Worm (Caenorhabditis elegans) whole organism, young adult: ENCODE measurements around the gene T07A5.1.
A peak's percentile ranks its signal among the peaks of the same experiment; 100 is the strongest.

Experiments used
- C06A6.2 ChIP-seq: fragments of 200-800 bp; sonication (Bioruptor generic); conservative IDR thresholded peaks from 2 replicates; pipeline ENCODE4 v1.3.6; 2022; ENCODE audit warnings: missing genetic modification characterization, missing compliant biosample characterization
- F23B12.7 ChIP-seq: sonication (generic microtip); optimal IDR thresholded peaks from 2 replicates; lab custom pipeline; 2017; ENCODE audit warnings: missing genetic modification characterization, mild to moderate bottlenecking, missing compliant biosample characterization, antibody characterized with exemption, moderate library complexity; ENCODE audit not compliant: insufficient read depth
- F33H1.4 ChIP-seq: fragments of 200-800 bp; sonication (Bioruptor generic); IDR thresholded peaks from 2 replicates; pipeline ENCODE4 v1.3.6; 2022; ENCODE audit warnings: missing genetic modification reagents, missing genetic modification characterization, missing compliant biosample characterization
- F55B11.4 ChIP-seq: sonication (generic microtip); optimal IDR thresholded peaks from 2 replicates; lab custom pipeline; 2016; ENCODE audit warnings: missing compliant biosample characterization, missing genetic modification characterization, borderline replicate concordance; ENCODE audit not compliant: insufficient read depth
- F57C9.4 ChIP-seq: sonication (generic microtip); optimal IDR thresholded peaks from 2 replicates; lab custom pipeline; 2017; ENCODE audit warnings: mild to moderate bottlenecking, missing genetic modification characterization, missing compliant biosample characterization
- K11D2.4 ChIP-seq: fragments of 200-800 bp; sonication (Bioruptor generic); IDR thresholded peaks from 2 replicates; pipeline ENCODE4 v1.3.6; 2022; ENCODE audit warnings: missing genetic modification reagents, missing genetic modification characterization, missing compliant biosample characterization
- T07F8.4 ChIP-seq: sonication (generic microtip); optimal IDR thresholded peaks from 2 replicates; lab custom pipeline; 2016; ENCODE audit warnings: mild to moderate bottlenecking, missing genetic modification characterization, moderate library complexity, missing compliant biosample characterization
- T26A5.8 ChIP-seq: sonication (generic microtip); optimal IDR thresholded peaks from 2 replicates; lab custom pipeline; 2016; ENCODE audit warnings: missing genetic modification characterization, missing compliant biosample characterization
- Y53F4B.3 ChIP-seq: fragments of 200-800 bp; sonication (Bioruptor generic); IDR thresholded peaks from 2 replicates; pipeline ENCODE4 v1.3.6; 2022; ENCODE audit warnings: missing genetic modification reagents, missing genetic modification characterization, missing compliant biosample characterization
- Y67H2A.10 ChIP-seq: fragments of 200-800 bp; sonication (Bioruptor generic); conservative IDR thresholded peaks from 2 replicates; pipeline ENCODE4 v1.3.6; 2022; ENCODE audit warnings: missing genetic modification reagents, missing genetic modification characterization, missing compliant biosample characterization
- Y95B8A.8 ChIP-seq: fragments of 200-800 bp; sonication (Bioruptor generic); IDR thresholded peaks from 2 replicates; pipeline ENCODE4 v1.3.6; 2022; ENCODE audit warnings: missing genetic modification reagents, missing genetic modification characterization, missing compliant biosample characterization
- ZK185.1 ChIP-seq: sonication (generic microtip); optimal IDR thresholded peaks from 2 replicates; lab custom pipeline; 2016; ENCODE audit warnings: mild to moderate bottlenecking, missing genetic modification characterization, missing compliant biosample characterization; ENCODE audit not compliant: poor library complexity, severe bottlenecking
- ama-1 ChIP-seq, 3 experiments: fragments of 150-350 bp in 1 of 3; sonication (generic microtip) in 2 of 3; optimal IDR thresholded peaks; 2 replicates each; lab custom pipeline; 2014 to 2018; ENCODE audit warnings: missing biosample characterization in 2 of 3, missing genetic modification characterization in 2 of 3, missing genetic modification reagents in 2 of 3
- atf-7 ChIP-seq: sonication (generic microtip); optimal IDR thresholded peaks from 2 replicates; lab custom pipeline; 2017; ENCODE audit warnings: mild to moderate bottlenecking, missing genetic modification characterization, missing compliant biosample characterization
- attf-5 ChIP-seq: fragments of 200-800 bp; sonication (Bioruptor generic); optimal IDR thresholded peaks from 2 replicates; lab custom pipeline; 2018; ENCODE audit warnings: mild to moderate bottlenecking, missing genetic modification characterization, missing compliant biosample characterization
- bed-2 ChIP-seq: fragments of 200-800 bp; sonication (Bioruptor generic); IDR thresholded peaks from 2 replicates; pipeline ENCODE4 v1.3.6; 2022; ENCODE audit warnings: missing genetic modification reagents, missing genetic modification characterization, missing compliant biosample characterization
- ccch-3 ChIP-seq: fragments of 200-800 bp; sonication (Bioruptor generic); optimal IDR thresholded peaks from 2 replicates; lab custom pipeline; 2018; ENCODE audit warnings: mild to moderate bottlenecking, missing genetic modification characterization, missing compliant biosample characterization
- cebp-2 ChIP-seq: fragments of 200-800 bp; sonication (Bioruptor generic); IDR thresholded peaks from 2 replicates; pipeline ENCODE4 v1.3.6; 2022; ENCODE audit warnings: missing genetic modification characterization, missing compliant biosample characterization
- ceh-58 ChIP-seq: fragments of 200-800 bp; sonication (Bioruptor generic); IDR thresholded peaks from 2 replicates; pipeline ENCODE4 v1.3.6; 2022; ENCODE audit warnings: missing genetic modification characterization, missing compliant biosample characterization
- ceh-91 ChIP-seq: fragments of 200-800 bp; sonication (Bioruptor generic); IDR thresholded peaks from 2 replicates; pipeline ENCODE4 v1.3.6; 2022; ENCODE audit warnings: missing genetic modification reagents, missing genetic modification characterization, missing compliant biosample characterization
- chd-7 ChIP-seq: sonication (generic microtip); optimal IDR thresholded peaks from 2 replicates; lab custom pipeline; 2016; ENCODE audit warnings: mild to moderate bottlenecking, missing genetic modification characterization, moderate library complexity, missing compliant biosample characterization
- die-1 ChIP-seq: sonication (generic microtip); optimal IDR thresholded peaks from 2 replicates; lab custom pipeline; 2016; ENCODE audit warnings: missing genotype, mild to moderate bottlenecking, missing genetic modification characterization, missing compliant biosample characterization
- egl-18 ChIP-seq: fragments of 200-800 bp; sonication (Bioruptor generic); IDR thresholded peaks from 2 replicates; pipeline ENCODE4 v1.3.6; 2022; ENCODE audit warnings: missing genetic modification reagents, missing genetic modification characterization, missing compliant biosample characterization
- fkh-3 ChIP-seq: sonication (generic microtip); optimal IDR thresholded peaks from 2 replicates; lab custom pipeline; 2016; ENCODE audit warnings: mild to moderate bottlenecking, missing genetic modification characterization, missing compliant biosample characterization
- hsf-1 ChIP-seq: fragments of 200-800 bp; sonication (Bioruptor generic); IDR thresholded peaks from 2 replicates; pipeline ENCODE4 v1.3.6; 2022; ENCODE audit warnings: missing genetic modification reagents, missing genetic modification characterization, missing compliant biosample characterization
- lag-1 ChIP-seq: fragments of 200-800 bp; sonication (Bioruptor generic); IDR thresholded peaks from 2 replicates; pipeline ENCODE4 v1.3.6; 2022; ENCODE audit warnings: missing genetic modification reagents, missing genetic modification characterization, missing compliant biosample characterization
- let-526 ChIP-seq: fragments of 200-800 bp; sonication (Bioruptor generic); IDR thresholded peaks from 2 replicates; pipeline ENCODE4 v1.3.6; 2022; ENCODE audit warnings: missing genetic modification reagents, missing genetic modification characterization, missing compliant biosample characterization
- lin-35 ChIP-seq, 3 experiments: fragments of 150-350 bp in 2 of 3; sonication (generic microtip) in 1 of 3; optimal IDR thresholded peaks; 2 replicates each; lab custom pipeline; 2014 to 2018; ENCODE audit warnings: missing biosample characterization in 3 of 3, missing genetic modification characterization in 3 of 3, missing genetic modification reagents in 3 of 3
- lin-40 ChIP-seq: sonication (generic microtip); optimal IDR thresholded peaks from 2 replicates; lab custom pipeline; 2016; ENCODE audit warnings: missing genetic modification characterization, mild to moderate bottlenecking, missing compliant biosample characterization, missing genotype, missing genetic modification reagents
- lsl-1 ChIP-seq: fragments of 200-800 bp; sonication (Bioruptor generic); optimal IDR thresholded peaks from 2 replicates; lab custom pipeline; 2018; ENCODE audit warnings: mild to moderate bottlenecking, missing genetic modification characterization, moderate library complexity, missing compliant biosample characterization
- madf-10 ChIP-seq: sonication (generic microtip); optimal IDR thresholded peaks from 2 replicates; lab custom pipeline; 2016; ENCODE audit warnings: mild to moderate bottlenecking, missing genetic modification characterization, missing compliant biosample characterization
- madf-3 ChIP-seq: fragments of 200-800 bp; sonication (Bioruptor generic); IDR thresholded peaks from 2 replicates; pipeline ENCODE4 v1.3.6; 2022; ENCODE audit warnings: missing genetic modification reagents, missing genetic modification characterization, missing compliant biosample characterization
- madf-6 ChIP-seq: fragments of 200-800 bp; sonication (Bioruptor generic); IDR thresholded peaks from 2 replicates; pipeline ENCODE4 v1.3.6; 2022; ENCODE audit warnings: missing genetic modification reagents, missing genetic modification characterization, missing compliant biosample characterization
- mel-28 ChIP-seq: sonication (generic microtip); optimal IDR thresholded peaks from 2 replicates; lab custom pipeline; 2016; ENCODE audit warnings: borderline replicate concordance, mild to moderate bottlenecking, missing genetic modification characterization, missing compliant biosample characterization
- mes-4 ChIP-seq: sonication (generic microtip); optimal IDR thresholded peaks from 2 replicates; lab custom pipeline; 2016; ENCODE audit warnings: missing genotype, missing genetic modification characterization, missing compliant biosample characterization
- mxl-1 ChIP-seq: sonication (generic microtip); optimal IDR thresholded peaks from 2 replicates; lab custom pipeline; 2016; ENCODE audit warnings: missing genetic modification characterization, missing compliant biosample characterization
- nhr-120 ChIP-seq: fragments of 200-800 bp; sonication (Bioruptor generic); IDR thresholded peaks from 2 replicates; pipeline ENCODE4 v1.3.6; 2022; ENCODE audit warnings: missing genetic modification characterization, missing compliant biosample characterization
- nhr-179 ChIP-seq: sonication (generic microtip); optimal IDR thresholded peaks from 2 replicates; lab custom pipeline; 2016; ENCODE audit warnings: mild to moderate bottlenecking, missing genetic modification characterization, missing compliant biosample characterization
- nhr-80 ChIP-seq: sonication (generic microtip); optimal IDR thresholded peaks from 2 replicates; lab custom pipeline; 2016; ENCODE audit warnings: missing genetic modification characterization, missing compliant biosample characterization
- nhr-90 ChIP-seq: sonication (generic microtip); optimal IDR thresholded peaks from 2 replicates; lab custom pipeline; 2016; ENCODE audit warnings: missing genotype, mild to moderate bottlenecking, missing genetic modification characterization, missing compliant biosample characterization
- sdz-38 ChIP-seq: sonication (generic microtip); optimal IDR thresholded peaks from 2 replicates; lab custom pipeline; 2016; ENCODE audit warnings: missing genotype, missing genetic modification characterization, missing compliant biosample characterization
- sea-2 ChIP-seq: fragments of 200-800 bp; sonication (Bioruptor generic); IDR thresholded peaks from 2 replicates; pipeline ENCODE4 v1.3.6; 2022; ENCODE audit warnings: missing genetic modification characterization, missing compliant biosample characterization
- snpc-3.4 ChIP-seq: sonication (generic microtip); optimal IDR thresholded peaks from 2 replicates; lab custom pipeline; 2017; ENCODE audit warnings: missing genetic modification characterization, mild to moderate bottlenecking, missing compliant biosample characterization, antibody characterized with exemption, moderate library complexity, missing genotype, missing genetic modification reagents
- sptf-2 ChIP-seq: fragments of 200-800 bp; sonication (Bioruptor generic); optimal IDR thresholded peaks from 2 replicates; lab custom pipeline; 2018; ENCODE audit warnings: mild to moderate bottlenecking, missing genetic modification characterization, missing compliant biosample characterization
- tbp1 ChIP-seq: fragments of 200-800 bp; sonication (Bioruptor generic); optimal IDR thresholded peaks from 2 replicates; lab custom pipeline; 2018; ENCODE audit warnings: mild to moderate bottlenecking, missing genetic modification characterization, missing compliant biosample characterization
- tlf-1 ChIP-seq: fragments of 200-800 bp; sonication (Bioruptor generic); optimal IDR thresholded peaks from 2 replicates; lab custom pipeline; 2018; ENCODE audit warnings: mild to moderate bottlenecking, missing genetic modification characterization, missing compliant biosample characterization
- zfh-2 ChIP-seq: fragments of 200-800 bp; sonication (Bioruptor generic); conservative IDR thresholded peaks from 2 replicates; pipeline ENCODE4 v1.3.6; 2022; ENCODE audit warnings: missing genetic modification reagents, missing genetic modification characterization, missing compliant biosample characterization
- zim-3 ChIP-seq: sonication (generic microtip); optimal IDR thresholded peaks from 2 replicates; lab custom pipeline; 2017; ENCODE audit warnings: mild to moderate bottlenecking, missing genetic modification characterization, moderate library complexity, missing compliant biosample characterization
- ztf-26 ChIP-seq: sonication (generic microtip); optimal IDR thresholded peaks from 2 replicates; lab custom pipeline; 2017; ENCODE audit warnings: missing genetic modification characterization, missing compliant biosample characterization

Gene T07A5.1

DNA sequence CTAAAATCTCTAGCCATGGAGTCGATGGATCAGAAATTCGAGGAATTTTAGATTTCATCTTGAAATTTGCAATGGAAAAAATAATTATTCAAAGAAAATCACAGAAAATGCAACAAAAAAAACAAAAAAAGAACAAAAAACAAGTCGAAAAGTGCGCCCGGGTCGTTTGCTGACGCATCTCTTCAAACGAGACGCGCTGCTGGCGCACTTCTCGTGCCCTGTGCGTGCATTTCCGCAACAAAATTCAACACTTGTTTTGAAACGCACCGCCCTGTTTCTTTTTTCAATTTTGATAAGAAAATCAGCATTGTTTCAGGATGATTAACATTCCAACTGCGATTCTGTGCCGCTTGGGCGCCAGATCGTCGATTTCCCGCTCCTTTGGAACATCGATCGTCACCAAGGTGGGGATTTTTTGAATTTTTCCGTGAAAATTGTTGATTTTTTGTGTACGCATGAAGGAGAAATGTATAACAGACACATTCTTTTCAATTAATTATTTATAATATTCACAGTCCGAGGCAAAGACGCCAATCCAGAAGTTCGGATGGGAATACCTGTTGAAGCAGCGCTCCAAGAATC, 28.1 kb upstream of the T07A5.1 start, which contains the start of the genes jmjd-4 and mev-1 (continued):
- TF ChIP-seq F57C9.4 (tag; lab: Kevin White, UChicago) (no peak), T07F8.4 (tag; lab: Kevin White, UChicago) (no peak), ama-1 (optimal IDR thresholded peaks at IDR 0.05; lab: Kevin White, UChicago) (no peak), ama-1 (GFP tag; optimal IDR thresholded peaks at IDR 0.05; lab: Kevin White, UChicago) (no peak), die-1 (tag; lab: Kevin White, UChicago) (no peak), zfh-2 (GFP tag; lab: Robert Waterston, UW) (peak; percentile 84), T26A5.8 (tag; lab: Kevin White, UChicago) (no peak), lsl-1 (peak; percentile 81), nhr-90 (tag; lab: Kevin White, UChicago) (no peak), Y53F4B.3 (GFP tag; lab: Robert Waterston, UW) (no peak), F23B12.7 (tag; lab: Kevin White, UChicago) (peak; percentile 58), ceh-91 (GFP tag; lab: Robert Waterston, UW) (peak; percentile 53), sea-2 (GFP tag; lab: Robert Waterston, UW) (no peak), madf-6 (GFP tag; lab: Robert Waterston, UW) (peak; percentile 87), atf-7 (peak; percentile 61), tlf-1 (GFP tag; lab: Kevin White, UChicago) (peak; percentile 82), chd-7 (tag; lab: Kevin White, UChicago) (peak; percentile 0), zim-3 (tag; lab: Kevin White, UChicago) (no peak), snpc-3.4 (tag; lab: Kevin White, UChicago) (peak; percentile 63), C06A6.2 (GFP tag; lab: Robert Waterston, UW) (peak; percentile 70), mxl-1 (tag; lab: Kevin White, UChicago) (no peak), K11D2.4 (GFP tag; lab: Robert Waterston, UW) (peak; percentile 90), hsf-1 (GFP tag; lab: Robert Waterston, UW) (peak; percentile 67), Y95B8A.8 (GFP tag; lab: Robert Waterston, UW) (no peak), attf-5 (peak; percentile 92), lin-35 (GFP tag; optimal IDR thresholded peaks at IDR 0.05; lab: Kevin White, UChicago) (peak in 1 of 3 experiments; percentile 87), madf-3 (GFP tag; lab: Robert Waterston, UW) (peak; percentile 80), fkh-3 (tag; lab: Kevin White, UChicago) (no peak), sptf-2 (GFP tag; lab: Kevin White, UChicago) (no peak), F33H1.4 (GFP tag; lab: Robert Waterston, UW) (peak; percentile 76), nhr-179 (no peak), lin-40 (tag; lab: Kevin White, UChicago) (peak; percentile 89), ztf-26 (tag; lab: Kevin White, UChicago) (peak; percentile 85), let-526 (GFP tag; lab: Robert Waterston, UW) (no peak), sdz-38 (tag; lab: Kevin White, UChicago) (no peak), ceh-58 (GFP tag; lab: Robert Waterston, UW) (no peak), mel-28 (tag; lab: Kevin White, UChicago) (no peak), Y67H2A.10 (no peak), nhr-120 (no peak), bed-2 (0 out of 2 replicates have a peak, but pooled peaks have one; percentile 12), ccch-3 (GFP tag; lab: Kevin White, UChicago) (no peak), mes-4 (tag; lab: Kevin White, UChicago) (no peak), cebp-2 (no peak), egl-18 (GFP tag; lab: Robert Waterston, UW) (no peak), ZK185.1 (tag; lab: Kevin White, UChicago) (peak; percentile 51), F55B11.4 (tag; lab: Kevin White, UChicago) (no peak), lag-1 (GFP tag; lab: Robert Waterston, UW) (no peak), madf-10 (tag; lab: Kevin White, UChicago) (peak; percentile 3), tbp1 (GFP tag; lab: Kevin White, UChicago) (peak; percentile 66), nhr-80 (tag; lab: Kevin White, UChicago) (peak; percentile 84)
